Fruit fly (Drosophila melanogaster) whole organism, embryonic: ENCODE measurements around the gene RunxB.

Experiments used
- Antp ChIP-seq: fragments of 200-800 bp; sonication (Bioruptor generic); optimal IDR thresholded peaks from 3 replicates; lab custom pipeline; 2016; ENCODE audit warnings: missing biosample characterization, missing genetic modification characterization
- B-H2 ChIP-seq: fragments of 200-800 bp; sonication (Bioruptor generic); optimal IDR thresholded peaks from 2 replicates; lab custom pipeline; 2018; ENCODE audit warnings: missing biosample characterization, mild to moderate bottlenecking, missing genetic modification characterization
- CG11456 ChIP-seq: fragments of 200-800 bp; sonication (Bioruptor generic); IDR thresholded peaks from 3 replicates; pipeline ENCODE4 v1.3.6; 2022; ENCODE audit warnings: missing biosample characterization, missing genetic modification characterization
- CG12391 ChIP-seq: fragments of 200-800 bp; sonication (Bioruptor generic); optimal IDR thresholded peaks from 3 replicates; lab custom pipeline; 2018; ENCODE audit warnings: missing biosample characterization, mild to moderate bottlenecking, missing genetic modification characterization, moderate library complexity
- CG13424 ChIP-seq: fragments of 200-800 bp; sonication (Bioruptor generic); optimal IDR thresholded peaks from 2 replicates; lab custom pipeline; 2019; ENCODE audit warnings: missing biosample characterization, mild to moderate bottlenecking, missing genetic modification characterization, moderate library complexity
- CG15269 ChIP-seq: fragments of 200-800 bp; sonication (Bioruptor generic); optimal IDR thresholded peaks from 2 replicates; lab custom pipeline; 2018; ENCODE audit warnings: missing biosample characterization, mild to moderate bottlenecking, missing genetic modification characterization, moderate library complexity
- CG17612 ChIP-seq: fragments of 200-800 bp; sonication (Bioruptor generic); IDR thresholded peaks from 2 replicates; pipeline ENCODE4 v1.3.6; 2022; ENCODE audit warnings: missing biosample characterization, missing genetic modification characterization
- CG17829 ChIP-seq: fragments of 200-800 bp; optimal IDR thresholded peaks from 2 replicates; lab custom pipeline; 2019; ENCODE audit warnings: missing biosample characterization, mild to moderate bottlenecking, missing genetic modification characterization, moderate library complexity
- CG17912 ChIP-seq: fragments of 200-800 bp; sonication (Bioruptor generic); optimal IDR thresholded peaks from 2 replicates; lab custom pipeline; 2018; ENCODE audit warnings: missing biosample characterization, mild to moderate bottlenecking, missing genetic modification characterization
- CG18011 ChIP-seq: fragments of 200-800 bp; sonication (Bioruptor generic); optimal IDR thresholded peaks from 2 replicates; lab custom pipeline; 2017; ENCODE audit warnings: missing biosample characterization, missing genetic modification characterization, mild to moderate bottlenecking, moderate library complexity, missing genotype
- CG2199 ChIP-seq: fragments of 200-800 bp; sonication (Bioruptor generic); IDR thresholded peaks from 3 replicates; pipeline ENCODE4 v1.3.6; 2022; ENCODE audit warnings: missing biosample characterization, missing genetic modification characterization
- CG32532 ChIP-seq: fragments of 200-800 bp; sonication (Bioruptor generic); IDR thresholded peaks from 2 replicates; pipeline ENCODE4 v1.3.6; 2022; ENCODE audit warnings: missing biosample characterization, missing genetic modification characterization
- CG33213 ChIP-seq: fragments of 200-800 bp; sonication (Bioruptor generic); optimal IDR thresholded peaks from 3 replicates; lab custom pipeline; 2016; ENCODE audit warnings: missing biosample characterization, missing genetic modification characterization
- CG3838 ChIP-seq: fragments of 200-800 bp; sonication (Bioruptor generic); optimal IDR thresholded peaks from 3 replicates; lab custom pipeline; 2016; ENCODE audit warnings: missing biosample characterization, missing genetic modification characterization
- CG4360 ChIP-seq: fragments of 200-800 bp; sonication (Bioruptor generic); IDR thresholded peaks from 2 replicates; pipeline ENCODE4 v1.3.6; 2022; ENCODE audit warnings: missing biosample characterization, missing genetic modification characterization
- CG5180 ChIP-seq: fragments of 200-800 bp; sonication (Bioruptor generic); optimal IDR thresholded peaks from 3 replicates; lab custom pipeline; 2017; ENCODE audit warnings: missing biosample characterization, missing genetic modification characterization, mild to moderate bottlenecking, moderate library complexity, missing genetic modification reagents
- CG9215 ChIP-seq: fragments of 200-800 bp; sonication (Bioruptor generic); IDR thresholded peaks from 2 replicates; pipeline ENCODE4 v1.3.6; 2022; ENCODE audit warnings: missing biosample characterization, missing genetic modification characterization
- CG9932 ChIP-seq: fragments of 200-800 bp; sonication (Bioruptor generic); IDR thresholded peaks from 2 replicates; pipeline ENCODE4 v1.3.6; 2022; ENCODE audit warnings: missing biosample characterization, missing genetic modification characterization
- CoRest ChIP-seq: fragments of 200-800 bp; sonication (Bioruptor generic); optimal IDR thresholded peaks from 3 replicates; lab custom pipeline; 2018; ENCODE audit warnings: missing biosample characterization, mild to moderate bottlenecking, missing genetic modification characterization, moderate library complexity
- Dip3 ChIP-seq: fragments of 200-800 bp; sonication (Bioruptor generic); optimal IDR thresholded peaks from 3 replicates; lab custom pipeline; 2016; ENCODE audit warnings: missing biosample characterization, missing genetic modification characterization
- Dp ChIP-seq: fragments of 200-800 bp; sonication (Bioruptor generic); optimal IDR thresholded peaks from 2 replicates; lab custom pipeline; 2018; ENCODE audit warnings: missing biosample characterization, mild to moderate bottlenecking, missing genetic modification characterization, moderate library complexity
- Dref ChIP-seq: fragments of 200-800 bp; sonication (Bioruptor generic); IDR thresholded peaks from 2 replicates; pipeline ENCODE4 v1.3.6; 2022; ENCODE audit warnings: missing biosample characterization, missing genetic modification characterization
- GATAe ChIP-seq: fragments of 200-800 bp; sonication (Bioruptor generic); conservative IDR thresholded peaks from 2 replicates; pipeline ENCODE4 v1.3.6; 2022; ENCODE audit warnings: missing biosample characterization, missing genetic modification characterization
- HLH54F ChIP-seq: fragments of 200-800 bp; sonication (Bioruptor generic); optimal IDR thresholded peaks from 3 replicates; lab custom pipeline; 2016; ENCODE audit warnings: missing biosample characterization, missing genetic modification characterization
- Hmr ChIP-seq: fragments of 200-800 bp; sonication (Bioruptor generic); optimal IDR thresholded peaks from 3 replicates; lab custom pipeline; 2017; ENCODE audit warnings: mild to moderate bottlenecking, missing biosample characterization, missing genetic modification reagents, missing genetic modification characterization
- MBD-R2 ChIP-seq: fragments of 200-800 bp; sonication (Bioruptor generic); IDR thresholded peaks from 2 replicates; pipeline ENCODE4 v1.3.6; 2022; ENCODE audit warnings: missing biosample characterization, missing genetic modification characterization
- Nf-YC ChIP-seq: fragments of 200-800 bp; optimal IDR thresholded peaks from 3 replicates; lab custom pipeline; 2019; ENCODE audit warnings: missing biosample characterization, mild to moderate bottlenecking, missing genetic modification characterization, moderate library complexity
- Optix ChIP-seq: fragments of 200-800 bp; sonication (Bioruptor generic); IDR thresholded peaks from 3 replicates; pipeline ENCODE4 v1.3.6; 2022; ENCODE audit warnings: missing biosample characterization, missing genetic modification characterization
- Vsx1 ChIP-seq: fragments of 200-800 bp; sonication (Bioruptor generic); optimal IDR thresholded peaks from 2 replicates; lab custom pipeline; 2017; ENCODE audit warnings: missing biosample characterization, mild to moderate bottlenecking, missing genetic modification characterization, missing genetic modification reagents
- ato ChIP-seq: fragments of 200-800 bp; sonication (Bioruptor generic); IDR thresholded peaks from 2 replicates; pipeline ENCODE4 v1.3.6; 2022; ENCODE audit warnings: missing biosample characterization, missing genetic modification characterization; ENCODE audit not compliant: partially characterized antibody
- corto ChIP-seq: fragments of 200-800 bp; sonication (Bioruptor generic); optimal IDR thresholded peaks from 2 replicates; lab custom pipeline; 2016; ENCODE audit warnings: missing biosample characterization, mild to moderate bottlenecking, missing genetic modification characterization, moderate library complexity
- dimm ChIP-seq: fragments of 200-800 bp; sonication (Bioruptor generic); IDR thresholded peaks from 2 replicates; pipeline ENCODE4 v1.3.6; 2022; ENCODE audit warnings: missing biosample characterization, missing genetic modification characterization
- dysf ChIP-seq: fragments of 200-800 bp; sonication (Bioruptor generic); IDR thresholded peaks from 3 replicates; pipeline ENCODE4 v1.3.6; 2022; ENCODE audit warnings: missing biosample characterization, missing genetic modification characterization
- fru ChIP-seq: fragments of >200 bp; optimal IDR thresholded peaks from 2 replicates; lab custom pipeline; 2017
- grau ChIP-seq: fragments of 200-800 bp; optimal IDR thresholded peaks from 3 replicates; lab custom pipeline; 2019; ENCODE audit warnings: missing biosample characterization, mild to moderate bottlenecking, missing genetic modification characterization, moderate library complexity
- h ChIP-seq: fragments of >200 bp; optimal IDR thresholded peaks from 2 replicates; lab custom pipeline; 2017
- ham ChIP-seq: fragments of 200-800 bp; sonication (Bioruptor generic); IDR thresholded peaks from 2 replicates; pipeline ENCODE4 v1.3.6; 2022; ENCODE audit warnings: missing biosample characterization, missing genetic modification characterization
- hbn ChIP-seq: fragments of 200-800 bp; sonication (Bioruptor generic); IDR thresholded peaks from 2 replicates; pipeline ENCODE4 v1.3.6; 2022; ENCODE audit warnings: missing biosample characterization, missing genetic modification characterization; ENCODE audit not compliant: partially characterized antibody
- lola ChIP-seq, 3 experiments: fragments of >200 bp in 2 of 3; fragments of 200-800 bp in 1 of 3; sonication (Bioruptor generic) in 1 of 3; optimal IDR thresholded peaks; 2 replicates each; lab custom pipeline; 2017 to 2019; ENCODE audit warnings: missing biosample characterization in 3 of 3, missing genetic modification characterization in 3 of 3, mild to moderate bottlenecking in 1 of 3, moderate library complexity in 1 of 3
- lov ChIP-seq, 2 experiments: fragments of 200-800 bp in 1 of 2; fragments of >200 bp in 1 of 2; sonication (Bioruptor generic) in 1 of 2; IDR thresholded peaks in 1 of 2; optimal IDR thresholded peaks in 1 of 2; 2 replicates in 1 of 2; 3 replicates in 1 of 2; pipeline versions ENCODE4 v1.3.6 to Lab custom; 2017 to 2022; ENCODE audit warnings: missing biosample characterization in 1 of 2, missing genetic modification characterization in 1 of 2
- p53 ChIP-seq: fragments of 200-800 bp; sonication (Bioruptor generic); optimal IDR thresholded peaks from 2 replicates; lab custom pipeline; 2016; ENCODE audit warnings: missing biosample characterization, missing genetic modification characterization
- pros ChIP-seq: fragments of 200-800 bp; sonication (Bioruptor generic); optimal IDR thresholded peaks from 3 replicates; lab custom pipeline; 2019; ENCODE audit warnings: missing biosample characterization, mild to moderate bottlenecking, missing genetic modification characterization, moderate library complexity
- run ChIP-seq: fragments of 200-800 bp; sonication (Bioruptor generic); optimal IDR thresholded peaks from 3 replicates; lab custom pipeline; 2018; ENCODE audit warnings: missing biosample characterization, mild to moderate bottlenecking, missing genetic modification characterization
- seq ChIP-seq: fragments of 200-800 bp; sonication (Bioruptor generic); IDR thresholded peaks from 2 replicates; pipeline ENCODE4 v1.3.6; 2022; ENCODE audit warnings: missing biosample characterization, missing genetic modification characterization
- slp2 ChIP-seq: fragments of 200-800 bp; sonication (Bioruptor generic); optimal IDR thresholded peaks from 2 replicates; lab custom pipeline; 2016; ENCODE audit warnings: missing biosample characterization, missing genetic modification characterization
- sqz ChIP-seq: fragments of 200-800 bp; sonication (Bioruptor generic); optimal IDR thresholded peaks from 3 replicates; lab custom pipeline; 2018; ENCODE audit warnings: missing biosample characterization, mild to moderate bottlenecking, missing genetic modification characterization
- ssp ChIP-seq: fragments of 200-800 bp; sonication (Bioruptor generic); IDR thresholded peaks from 2 replicates; pipeline ENCODE4 v1.3.6; 2022; ENCODE audit warnings: missing biosample characterization, missing genetic modification characterization
- stc ChIP-seq: fragments of 200-800 bp; sonication (Bioruptor generic); IDR thresholded peaks from 2 replicates; pipeline ENCODE4 v1.3.6; 2022; ENCODE audit warnings: missing biosample characterization, missing genetic modification characterization
- vnd ChIP-seq: fragments of 200-800 bp; sonication (Bioruptor generic); IDR thresholded peaks from 3 replicates; pipeline ENCODE4 v1.3.6; 2022; ENCODE audit warnings: missing biosample characterization, missing genetic modification characterization; ENCODE audit not compliant: partially characterized antibody
- z ChIP-seq: fragments of 200-800 bp; sonication (Bioruptor generic); IDR thresholded peaks from 3 replicates; pipeline ENCODE4 v1.3.6; 2022; ENCODE audit warnings: missing biosample characterization, missing genetic modification characterization
- zfh1 ChIP-seq: fragments of 200-800 bp; sonication (Bioruptor generic); IDR thresholded peaks from 3 replicates; pipeline ENCODE4 v1.3.6; 2022; ENCODE audit warnings: missing biosample characterization, missing genetic modification characterization

RunxB gene

dm6 chrX:20510540-20510939 is 27.8 kb upstream of the RunxB start, which contains the start of gene RhoGAP19D (continued):
- peak; percentile 81 for TF ChIP-seq Hmr (GFP tag; lab: Kevin White, UChicago)
- no peak for TF ChIP-seq CG3838
- peak; percentile 50 for TF ChIP-seq dysf (GFP tag; lab: Robert Waterston, UW)
- peak; percentile 93 for TF ChIP-seq CG9932 (GFP tag; lab: Robert Waterston, UW)
- no peak for TF ChIP-seq fru (lab: Kevin White, UChicago)
- TF ChIP-seq GATAe (GFP tag; lab: Robert Waterston, UW): peak; percentile 47; the same call in 1 of the 2 replicates
- TF ChIP-seq CoRest: peak; percentile 28
- TF ChIP-seq CG4360 (GFP tag; lab: Robert Waterston, UW): no peak
- peak; percentile 88 for TF ChIP-seq hbn
- TF ChIP-seq vnd (GFP tag; lab: Robert Waterston, UW): peak; percentile 93
- TF ChIP-seq Nf-YC (tag; lab: Kevin White, UChicago): peak; percentile 19
- TF ChIP-seq sqz: no peak
- no peak for TF ChIP-seq h
- peak; percentile 73 for TF ChIP-seq MBD-R2 (GFP tag; lab: Robert Waterston, UW)
- TF ChIP-seq dimm (GFP tag; lab: Robert Waterston, UW): no peak
- peak; percentile 58; the same call in 2 of the 3 replicates for TF ChIP-seq zfh1 (GFP tag; lab: Robert Waterston, UW)
- TF ChIP-seq run (tag; lab: Kevin White, UChicago): no peak
- TF ChIP-seq ham (GFP tag; lab: Robert Waterston, UW): no peak
- TF ChIP-seq CG15269 (tag; lab: Kevin White, UChicago): peak; percentile 25
- peak; percentile 40 for TF ChIP-seq Dp
- TF ChIP-seq CG9215 (GFP tag; lab: Robert Waterston, UW): peak; percentile 50; the same call in 1 of the 2 replicates
- peak; percentile 67 for TF ChIP-seq p53 (GFP tag; lab: Kevin White, UChicago)
- TF ChIP-seq CG2199 (GFP tag; lab: Robert Waterston, UW): no peak
- peak; percentile 79 for TF ChIP-seq Antp (GFP tag; lab: Kevin White, UChicago)
- peak; percentile 80 for TF ChIP-seq CG33213 (GFP tag; lab: Kevin White, UChicago)
- TF ChIP-seq CG13424 (tag; lab: Kevin White, UChicago): peak; percentile 13
- TF ChIP-seq corto (GFP tag; lab: Kevin White, UChicago): no peak
- TF ChIP-seq CG5180 (GFP tag; lab: Kevin White, UChicago): no peak
- TF ChIP-seq Vsx1: peak; percentile 12
- TF ChIP-seq lola (GFP tag; optimal IDR thresholded peaks at IDR 0.05; lab: Kevin White, UChicago): no peak
- TF ChIP-seq slp2 (GFP tag; lab: Kevin White, UChicago): peak; percentile 20
- peak; percentile 92 for TF ChIP-seq ato (GFP tag; lab: Robert Waterston, UW)
- TF ChIP-seq CG18011 (GFP tag; lab: Kevin White, UChicago): peak; percentile 19
- TF ChIP-seq grau (tag; lab: Kevin White, UChicago): peak; percentile 47
- TF ChIP-seq CG11456 (GFP tag; lab: Robert Waterston, UW): peak; percentile 82
- TF ChIP-seq stc (GFP tag; lab: Robert Waterston, UW): peak; percentile 27; the same call in 1 of the 2 replicates
- TF ChIP-seq Optix (GFP tag; lab: Robert Waterston, UW): 0 out of 3 replicates have a peak, but pooled peaks have one; percentile 53
- TF ChIP-seq B-H2 (GFP tag; lab: Kevin White, UChicago): peak; percentile 66
- peak; percentile 23; the same call in 1 of the 2 replicates for TF ChIP-seq CG17612
- peak; percentile 48 for TF ChIP-seq CG12391 (tag; lab: Kevin White, UChicago)
- no peak for TF ChIP-seq lov (optimal IDR thresholded peaks at IDR 0.05; lab: Kevin White, UChicago)
- TF ChIP-seq lov (GFP tag; IDR thresholded peaks at IDR 0.05; lab: Robert Waterston, UW): no peak
- TF ChIP-seq CG17912 (GFP tag; lab: Kevin White, UChicago): no peak
- peak; percentile 59 for TF ChIP-seq Dip3 (GFP tag; lab: Kevin White, UChicago)
- TF ChIP-seq ssp: peak; percentile 59
- peak; percentile 72 for TF ChIP-seq CG32532 (GFP tag; lab: Robert Waterston, UW)
- TF ChIP-seq Dref: peak; percentile 98
- TF ChIP-seq seq (GFP tag; lab: Robert Waterston, UW): no peak
- TF ChIP-seq CG17829 (tag; lab: Kevin White, UChicago): peak; percentile 49
- no peak for TF ChIP-seq z (GFP tag; lab: Robert Waterston, UW)
- TF ChIP-seq pros: no peak
- peak; percentile 73 for TF ChIP-seq HLH54F (GFP tag; lab: Kevin White, UChicago)
